Worm (Caenorhabditis elegans) whole organism, early embryonic: Measurements from ENCODE around the gene F42A9.17.

Experiments
- B0310.2 ChIP-seq: sonication (generic microtip); optimal IDR thresholded peaks from 2 replicates; lab custom pipeline; 2016; ENCODE audit warnings: mild to moderate bottlenecking, missing genetic modification characterization, missing compliant biosample characterization
- F13C5.2 ChIP-seq: sonication (generic microtip); optimal IDR thresholded peaks from 2 replicates; lab custom pipeline; 2017; ENCODE audit warnings: mild to moderate bottlenecking, missing genetic modification characterization, inconsistent platforms, missing compliant biosample characterization
- aly-1 ChIP-seq: sonication (generic microtip); optimal IDR thresholded peaks from 2 replicates; lab custom pipeline; 2016; ENCODE audit warnings: missing genetic modification characterization, missing compliant biosample characterization
- ama-1 ChIP-seq: fragments of 150-350 bp; optimal IDR thresholded peaks from 2 replicates; lab custom pipeline; 2014
- ceh-13 ChIP-seq: fragments of 200-800 bp; sonication (Bioruptor generic); optimal IDR thresholded peaks from 2 replicates; lab custom pipeline; 2018; ENCODE audit warnings: mild to moderate bottlenecking, missing genetic modification characterization, missing compliant biosample characterization
- ceh-36 ChIP-seq: sonication (generic microtip); optimal IDR thresholded peaks from 2 replicates; lab custom pipeline; 2016; ENCODE audit warnings: missing genetic modification characterization, inconsistent platforms, missing compliant biosample characterization
- ets-7 ChIP-seq: sonication (generic microtip); optimal IDR thresholded peaks from 2 replicates; lab custom pipeline; 2016; ENCODE audit warnings: missing genotype, missing genetic modification characterization, missing compliant biosample characterization
- flt-1 ChIP-seq: fragments of 200-800 bp; sonication (Bioruptor generic); IDR thresholded peaks from 2 replicates; pipeline ENCODE4 v1.3.6; 2022; ENCODE audit warnings: missing genetic modification characterization, missing compliant biosample characterization
- hmbx-1 ChIP-seq: sonication (generic microtip); optimal IDR thresholded peaks from 2 replicates; lab custom pipeline; 2016; ENCODE audit warnings: mild to moderate bottlenecking, missing genetic modification characterization, missing compliant biosample characterization
- hmg-4 ChIP-seq: fragments of 200-800 bp; sonication (Bioruptor generic); optimal IDR thresholded peaks from 2 replicates; lab custom pipeline; 2018; ENCODE audit warnings: mild to moderate bottlenecking, missing genetic modification characterization, missing compliant biosample characterization
- hnd-1 ChIP-seq: sonication (generic microtip); optimal IDR thresholded peaks from 2 replicates; lab custom pipeline; 2016; ENCODE audit warnings: missing genetic modification characterization, missing compliant biosample characterization
- pes-1 ChIP-seq: fragments of 200-800 bp; sonication (Bioruptor generic); IDR thresholded peaks from 2 replicates; pipeline ENCODE4 v1.3.6; 2022; ENCODE audit warnings: missing genetic modification reagents, missing genetic modification characterization, missing compliant biosample characterization
- scrt-1 ChIP-seq: fragments of 200-800 bp; sonication (Bioruptor generic); IDR thresholded peaks from 2 replicates; pipeline ENCODE4 v1.3.6; 2022; ENCODE audit warnings: missing genetic modification characterization, missing compliant biosample characterization
- sea-1 ChIP-seq: fragments of 200-800 bp; sonication (Bioruptor generic); conservative IDR thresholded peaks from 2 replicates; pipeline ENCODE4 v1.3.6; 2022; ENCODE audit warnings: missing genetic modification characterization, missing compliant biosample characterization
- tbx-11 ChIP-seq: fragments of 200-800 bp; sonication (Bioruptor generic); IDR thresholded peaks from 2 replicates; pipeline ENCODE4 v1.3.6; 2022; ENCODE audit warnings: missing genetic modification characterization, missing compliant biosample characterization
- tbx-37 ChIP-seq: fragments of 200-800 bp; sonication (Bioruptor generic); conservative IDR thresholded peaks from 2 replicates; pipeline ENCODE4 v1.3.6; 2022; ENCODE audit warnings: missing genetic modification reagents, missing genetic modification characterization, missing compliant biosample characterization
- tra-4 ChIP-seq: sonication (generic microtip); optimal IDR thresholded peaks from 2 replicates; lab custom pipeline; 2017; ENCODE audit warnings: missing genetic modification characterization, missing compliant biosample characterization

F42A9.17 gene

DNA sequence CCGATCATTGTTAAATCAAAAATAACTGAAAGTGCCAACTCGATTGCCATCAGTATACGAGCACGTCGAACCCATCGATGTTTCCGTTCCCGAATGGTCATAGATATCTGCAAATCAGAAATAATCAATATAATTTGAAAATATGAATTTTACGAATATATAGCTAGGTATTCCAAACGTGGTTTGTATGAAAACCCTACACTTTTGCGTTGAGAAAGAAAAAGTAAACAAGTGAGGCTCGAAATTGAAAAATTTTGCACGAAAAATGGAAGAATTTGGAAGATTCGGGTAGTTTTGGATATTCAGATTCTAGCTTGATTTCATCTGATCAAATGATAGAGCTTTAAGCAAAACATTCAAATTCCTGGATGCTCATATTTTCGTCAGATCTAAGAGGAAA, 27.0 kb upstream of the F42A9.17 start, which contains the start of gene F42A9.9:
F42A9.9 (minus strand) TSS at position 101 of the 400 bp plus-strand sequence.
- TF ChIP-seq hmbx-1 (no peak), B0310.2 (tag; lab: Kevin White, UChicago) (no peak), aly-1 (tag; lab: Kevin White, UChicago) (no peak), tra-4 (no peak), hmg-4 (GFP tag; lab: Kevin White, UChicago) (no peak), flt-1 (GFP tag; lab: Robert Waterston, UW) (no peak), ama-1 (lab: Kevin White, UChicago) (no peak), sea-1 (GFP tag; lab: Robert Waterston, UW) (no peak), ets-7 (tag; lab: Kevin White, UChicago) (no peak), ceh-13 (no peak), pes-1 (GFP tag; lab: Robert Waterston, UW) (no peak)

DNA sequence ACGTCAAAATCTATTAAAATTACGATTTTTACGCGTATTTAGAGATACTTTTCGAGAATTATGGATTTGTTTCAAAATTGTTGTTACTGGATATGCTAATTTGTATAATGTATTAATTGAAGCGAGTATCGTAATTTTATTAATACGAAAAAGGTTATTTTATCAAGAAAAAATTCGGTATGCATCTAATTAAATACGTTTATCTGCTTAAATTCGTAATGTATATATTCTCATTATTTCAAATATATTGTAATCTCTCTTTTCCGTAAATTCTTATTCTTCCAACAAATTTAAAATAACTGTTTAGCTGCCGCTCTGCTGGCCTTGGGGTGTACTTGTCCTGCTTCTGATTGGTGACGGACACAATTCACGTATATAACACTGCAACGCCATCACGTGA, 19.3 kb upstream of the F42A9.17 start, which contains the start of gene dgk-4:
dgk-4 (plus strand) TSS at position 301 of the 400 bp plus-strand sequence.
- TF ChIP-seq F13C5.2 (tag; lab: Kevin White, UChicago) (no peak), hmg-4 (GFP tag; lab: Kevin White, UChicago) (no peak), hmbx-1 (no peak), ets-7 (tag; lab: Kevin White, UChicago) (no peak), pes-1 (GFP tag; lab: Robert Waterston, UW) (no peak), aly-1 (tag; lab: Kevin White, UChicago) (no peak), tbx-37 (GFP tag; lab: Robert Waterston, UW) (no peak), ama-1 (lab: Kevin White, UChicago) (no peak), scrt-1 (GFP tag; lab: Robert Waterston, UW) (no peak), ceh-13 (no peak), sea-1 (GFP tag; lab: Robert Waterston, UW) (no peak), B0310.2 (tag; lab: Kevin White, UChicago) (no peak), ceh-36 (no peak), tra-4 (no peak), flt-1 (GFP tag; lab: Robert Waterston, UW) (no peak), hnd-1 (tag; lab: Kevin White, UChicago) (no peak), tbx-11 (no peak)

ce11 chrIV:8630243-8630642, 18.5 kb upstream of the F42A9.17 start:
- TF ChIP-seq tbx-37 (GFP tag; lab: Robert Waterston, UW): no peak
- no peak for TF ChIP-seq hnd-1 (tag; lab: Kevin White, UChicago)

DNA sequence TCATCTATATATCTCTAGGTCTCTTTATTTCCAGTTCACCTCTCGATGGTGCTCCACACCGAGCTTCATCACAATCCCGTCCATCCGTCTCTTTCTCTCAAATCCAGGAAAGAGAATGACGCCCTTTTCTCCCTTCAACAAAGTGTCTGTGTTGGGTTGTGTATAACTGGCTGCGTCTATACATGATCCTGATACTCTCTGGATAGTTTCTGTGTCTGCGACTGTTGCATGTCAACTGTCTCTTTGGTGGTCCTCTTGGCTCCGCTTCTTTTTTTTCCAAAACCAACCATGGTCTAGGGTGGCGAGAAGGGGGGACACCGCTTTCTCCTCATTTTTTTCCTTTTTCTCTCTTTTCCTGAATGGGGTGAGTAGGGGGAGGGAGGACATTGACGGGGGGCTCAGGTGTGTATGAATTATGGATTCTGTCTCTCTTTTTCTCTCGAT, 17.9 kb upstream of the F42A9.17 start:
- TF ChIP-seq ceh-13 (no peak), tbx-11 (0 out of 2 replicates have a peak, but pooled peaks have one; percentile 43), flt-1 (GFP tag; lab: Robert Waterston, UW) (no peak)

DNA sequence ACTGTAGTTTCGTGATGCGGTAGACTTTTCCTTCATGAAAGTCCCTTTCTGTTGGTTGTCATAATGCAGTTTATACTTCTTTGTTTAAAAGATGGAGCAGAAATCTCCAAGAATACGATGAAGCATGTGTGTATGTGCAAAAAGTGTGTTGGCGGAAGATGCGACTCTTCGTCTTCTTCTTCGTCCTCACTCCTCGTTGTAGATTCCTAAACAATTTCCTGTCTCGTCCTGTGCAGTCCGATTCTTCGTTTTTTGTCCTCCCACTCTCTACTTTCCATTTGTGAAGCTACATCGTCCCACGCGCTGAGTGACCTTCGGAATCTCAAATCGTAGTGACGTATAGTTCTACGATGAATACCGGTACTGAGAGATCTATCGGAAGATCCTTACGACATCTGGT, 16.5 kb upstream of the F42A9.17 start:
- TF ChIP-seq ceh-13 (no peak), scrt-1 (GFP tag; lab: Robert Waterston, UW) (no peak), hnd-1 (tag; lab: Kevin White, UChicago) (no peak), tbx-37 (GFP tag; lab: Robert Waterston, UW) (no peak), ama-1 (lab: Kevin White, UChicago) (no peak), flt-1 (GFP tag; lab: Robert Waterston, UW) (no peak), hmbx-1 (no peak), B0310.2 (tag; lab: Kevin White, UChicago) (no peak), aly-1 (tag; lab: Kevin White, UChicago) (no peak), ceh-36 (no peak), ets-7 (tag; lab: Kevin White, UChicago) (no peak), tra-4 (no peak), sea-1 (GFP tag; lab: Robert Waterston, UW) (no peak), tbx-11 (no peak), hmg-4 (GFP tag; lab: Kevin White, UChicago) (no peak), pes-1 (GFP tag; lab: Robert Waterston, UW) (no peak)

ce11 chrIV:8627328-8627727, 15.6 kb upstream of the F42A9.17 start, which contains the start of gene F42A9.11:
Gene F42A9.11, plus strand, starts transcription at chrIV:8627637.
- peak; percentile 40 for TF ChIP-seq aly-1 (tag; lab: Kevin White, UChicago)
- no peak for TF ChIP-seq ama-1 (lab: Kevin White, UChicago)
- peak; percentile 12 for TF ChIP-seq hmg-4 (GFP tag; lab: Kevin White, UChicago)

DNA sequence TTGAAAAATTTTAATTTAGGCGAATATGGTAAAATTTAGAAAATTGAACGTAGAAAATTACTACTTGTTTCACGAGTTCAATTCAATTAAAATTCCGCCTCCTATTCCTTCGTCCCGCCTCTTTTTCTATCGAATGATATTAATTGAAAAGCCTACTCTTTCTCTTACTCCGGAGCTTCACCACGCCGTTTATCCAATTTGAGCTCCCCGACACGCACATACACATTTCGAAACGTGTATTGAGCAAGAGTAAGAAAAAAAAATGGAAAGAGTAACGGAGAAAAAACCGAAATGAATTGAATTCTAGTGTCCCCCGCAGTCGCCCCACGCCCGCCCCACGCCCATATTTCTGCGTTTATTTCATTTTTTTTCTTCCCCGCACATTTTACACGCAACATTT, 14.6 kb upstream of the F42A9.17 start:
- no peak for TF ChIP-seq hnd-1 (tag; lab: Kevin White, UChicago)
- TF ChIP-seq B0310.2 (tag; lab: Kevin White, UChicago): no peak
- TF ChIP-seq hmg-4 (GFP tag; lab: Kevin White, UChicago): no peak
- no peak for TF ChIP-seq aly-1 (tag; lab: Kevin White, UChicago)
- TF ChIP-seq ets-7 (tag; lab: Kevin White, UChicago): no peak
- TF ChIP-seq tbx-37 (GFP tag; lab: Robert Waterston, UW): no peak

DNA sequence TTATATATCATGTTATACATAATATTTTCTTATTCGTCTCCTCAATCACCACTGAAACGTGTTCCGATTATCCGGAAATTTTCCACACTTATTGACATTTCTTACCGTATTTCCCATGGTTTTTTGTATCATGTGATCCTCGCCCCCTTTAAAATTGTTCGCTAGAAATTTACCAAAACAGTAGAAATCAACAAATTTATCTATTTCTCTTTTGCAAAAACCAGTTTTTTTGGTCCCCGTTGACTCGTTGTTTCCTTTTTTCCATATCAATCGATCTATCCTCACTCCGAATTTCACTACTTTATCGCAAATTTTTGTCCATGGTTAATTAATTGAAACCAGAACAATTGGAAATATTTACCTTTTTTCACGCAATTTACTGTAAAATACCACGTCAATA, 14.0 kb upstream of the F42A9.17 start:
- TF ChIP-seq pes-1 (GFP tag; lab: Robert Waterston, UW): no peak
- no peak for TF ChIP-seq ceh-36
